Fruit fly (Drosophila melanogaster) whole organism, embryonic: Measurements from ENCODE around the gene JMJD4.

ENCODE experiments used
- Antp ChIP-seq: fragments of 200-800 bp; sonication (Bioruptor generic); optimal IDR thresholded peaks from 3 replicates; lab custom pipeline; 2016; ENCODE audit warnings: missing biosample characterization, missing genetic modification characterization
- CG10274 ChIP-seq: fragments of 200-800 bp; sonication (Bioruptor generic); optimal IDR thresholded peaks from 3 replicates; lab custom pipeline; 2017; ENCODE audit warnings: missing biosample characterization, mild to moderate bottlenecking, missing genetic modification characterization
- CG10431 ChIP-seq: fragments of 200-800 bp; sonication (Bioruptor generic); optimal IDR thresholded peaks from 3 replicates; lab custom pipeline; 2018; ENCODE audit warnings: missing biosample characterization, mild to moderate bottlenecking, missing genetic modification characterization
- CG11085 ChIP-seq: fragments of 200-800 bp; sonication (Bioruptor generic); IDR thresholded peaks from 2 replicates; pipeline ENCODE4 v1.3.6; 2022; ENCODE audit warnings: missing biosample characterization, missing genetic modification characterization
- CG11093 ChIP-seq: fragments of 200-800 bp; sonication (Bioruptor generic); IDR thresholded peaks from 3 replicates; pipeline ENCODE4 v1.3.6; 2022; ENCODE audit warnings: missing biosample characterization, missing genetic modification characterization
- CG12236 ChIP-seq: fragments of 200-800 bp; sonication (Bioruptor generic); optimal IDR thresholded peaks from 2 replicates; lab custom pipeline; 2016; ENCODE audit warnings: missing biosample characterization, missing genetic modification characterization
- CG13424 ChIP-seq: fragments of 200-800 bp; sonication (Bioruptor generic); optimal IDR thresholded peaks from 2 replicates; lab custom pipeline; 2019; ENCODE audit warnings: missing biosample characterization, mild to moderate bottlenecking, missing genetic modification characterization, moderate library complexity
- CG14014 ChIP-seq: fragments of 200-800 bp; sonication (Bioruptor generic); IDR thresholded peaks from 2 replicates; pipeline ENCODE4 v1.3.6; 2022; ENCODE audit warnings: missing biosample characterization, missing genetic modification characterization
- CG17328 ChIP-seq: fragments of 200-800 bp; sonication (Bioruptor generic); IDR thresholded peaks from 2 replicates; pipeline ENCODE4 v1.3.6; 2022; ENCODE audit warnings: missing biosample characterization, missing genetic modification characterization
- CG17385 ChIP-seq: fragments of 200-800 bp; sonication (Bioruptor generic); optimal IDR thresholded peaks from 3 replicates; lab custom pipeline; 2018; ENCODE audit warnings: missing biosample characterization, mild to moderate bottlenecking, missing genetic modification characterization
- CG18619 ChIP-seq: fragments of 200-800 bp; sonication (Bioruptor generic); optimal IDR thresholded peaks from 3 replicates; lab custom pipeline; 2017; ENCODE audit warnings: missing biosample characterization, mild to moderate bottlenecking, missing genetic modification characterization
- CG2129 ChIP-seq: fragments of 200-800 bp; sonication (Bioruptor generic); IDR thresholded peaks from 2 replicates; pipeline ENCODE4 v1.3.6; 2022; ENCODE audit warnings: missing biosample characterization, missing genetic modification characterization; ENCODE audit not compliant: partially characterized antibody
- CG2199 ChIP-seq: fragments of 200-800 bp; sonication (Bioruptor generic); IDR thresholded peaks from 3 replicates; pipeline ENCODE4 v1.3.6; 2022; ENCODE audit warnings: missing biosample characterization, missing genetic modification characterization
- CG4282 ChIP-seq: fragments of 200-800 bp; sonication (Bioruptor generic); optimal IDR thresholded peaks from 2 replicates; lab custom pipeline; 2016; ENCODE audit warnings: missing biosample characterization, missing genetic modification characterization
- CG6254 ChIP-seq: fragments of 200-800 bp; sonication (Bioruptor generic); optimal IDR thresholded peaks from 3 replicates; lab custom pipeline; 2017; ENCODE audit warnings: mild to moderate bottlenecking, missing biosample characterization, missing genetic modification reagents, missing genetic modification characterization
- CG7786 ChIP-seq: fragments of 200-800 bp; sonication (Bioruptor generic); optimal IDR thresholded peaks from 2 replicates; lab custom pipeline; 2016; ENCODE audit warnings: missing biosample characterization, missing genetic modification characterization
- CG8478 ChIP-seq: fragments of >200 bp; optimal IDR thresholded peaks from 2 replicates; lab custom pipeline; 2018
- CHES-1-like ChIP-seq: fragments of 200-800 bp; sonication (Bioruptor generic); optimal IDR thresholded peaks from 2 replicates; lab custom pipeline; 2016; ENCODE audit warnings: missing biosample characterization, missing genetic modification characterization
- Camta ChIP-seq: fragments of 200-800 bp; sonication (Bioruptor generic); optimal IDR thresholded peaks from 2 replicates; lab custom pipeline; 2016; ENCODE audit warnings: missing biosample characterization, missing genetic modification characterization
- CoRest ChIP-seq: fragments of 200-800 bp; sonication (Bioruptor generic); optimal IDR thresholded peaks from 3 replicates; lab custom pipeline; 2018; ENCODE audit warnings: missing biosample characterization, mild to moderate bottlenecking, missing genetic modification characterization, moderate library complexity
- CrebB ChIP-seq: fragments of 200-800 bp; sonication (Bioruptor generic); optimal IDR thresholded peaks from 3 replicates; lab custom pipeline; 2018; ENCODE audit warnings: missing biosample characterization, mild to moderate bottlenecking, missing genetic modification characterization
- D19A ChIP-seq: fragments of 200-800 bp; optimal IDR thresholded peaks from 3 replicates; lab custom pipeline; 2019; ENCODE audit warnings: missing biosample characterization, mild to moderate bottlenecking, missing genetic modification characterization, moderate library complexity
- Dfd ChIP-seq, 2 experiments: fragments of >200 bp; optimal IDR thresholded peaks; 2 replicates each; lab custom pipeline; 2017; ENCODE audit warnings: missing biosample characterization in 2 of 2, missing genetic modification characterization in 2 of 2
- Dip2 ChIP-seq: fragments of 200-800 bp; sonication (Bioruptor generic); IDR thresholded peaks from 2 replicates; pipeline ENCODE4 v1.3.6; 2022; ENCODE audit warnings: missing biosample characterization, missing genetic modification characterization
- Drgx ChIP-seq: fragments of 200-800 bp; sonication (Bioruptor generic); IDR thresholded peaks from 2 replicates; pipeline ENCODE4 v1.3.6; 2022; ENCODE audit warnings: missing biosample characterization, missing genetic modification characterization
- Fer3 ChIP-seq: fragments of 200-800 bp; sonication (Bioruptor generic); optimal IDR thresholded peaks from 2 replicates; lab custom pipeline; 2018; ENCODE audit warnings: missing biosample characterization, mild to moderate bottlenecking, missing genetic modification characterization, moderate library complexity
- HLHmδ ChIP-seq: fragments of 200-800 bp; sonication (Bioruptor generic); optimal IDR thresholded peaks from 2 replicates; lab custom pipeline; 2018; ENCODE audit warnings: missing biosample characterization, mild to moderate bottlenecking, missing genetic modification characterization, moderate library complexity
- Hmr ChIP-seq: fragments of 200-800 bp; sonication (Bioruptor generic); optimal IDR thresholded peaks from 3 replicates; lab custom pipeline; 2017; ENCODE audit warnings: mild to moderate bottlenecking, missing biosample characterization, missing genetic modification reagents, missing genetic modification characterization
- Hmx ChIP-seq: fragments of 200-800 bp; sonication (Bioruptor generic); optimal IDR thresholded peaks from 2 replicates; lab custom pipeline; 2016; ENCODE audit warnings: missing biosample characterization, missing genetic modification characterization
- Mrtf ChIP-seq: fragments of 200-800 bp; sonication (Bioruptor generic); IDR thresholded peaks from 3 replicates; pipeline ENCODE4 v1.3.6; 2022; ENCODE audit warnings: missing biosample characterization, missing genetic modification characterization
- Pdp1 ChIP-seq, 2 experiments: fragments of 200-800 bp; sonication (Bioruptor generic); optimal IDR thresholded peaks; 3 replicates each; lab custom pipeline; 2016; ENCODE audit warnings: missing biosample characterization in 2 of 2, missing genetic modification characterization in 2 of 2, mild to moderate bottlenecking in 1 of 2, moderate library complexity in 1 of 2
- Xrp1 ChIP-seq: fragments of 200-800 bp; sonication (Bioruptor generic); IDR thresholded peaks from 2 replicates; pipeline ENCODE4 v1.3.6; 2022; ENCODE audit warnings: missing biosample characterization, missing genetic modification characterization
- ash1 ChIP-seq: fragments of 200-800 bp; sonication (Bioruptor generic); optimal IDR thresholded peaks from 2 replicates; lab custom pipeline; 2018; ENCODE audit warnings: missing biosample characterization, mild to moderate bottlenecking, missing genetic modification characterization
- bbx ChIP-seq: fragments of 200-800 bp; sonication (Bioruptor generic); IDR thresholded peaks from 2 replicates; pipeline ENCODE4 v1.3.6; 2022; ENCODE audit warnings: missing biosample characterization, missing genetic modification characterization; ENCODE audit not compliant: partially characterized antibody
- crol ChIP-seq: fragments of 200-800 bp; sonication (Bioruptor generic); IDR thresholded peaks from 2 replicates; pipeline ENCODE4 v1.3.6; 2022; ENCODE audit warnings: missing biosample characterization, missing genetic modification characterization
- da ChIP-seq: fragments of 200-800 bp; sonication (Bioruptor generic); optimal IDR thresholded peaks from 2 replicates; lab custom pipeline; 2016; ENCODE audit warnings: missing biosample characterization, missing genetic modification characterization
- dmrt99B ChIP-seq: fragments of 200-800 bp; sonication (Bioruptor generic); optimal IDR thresholded peaks from 2 replicates; lab custom pipeline; 2018; ENCODE audit warnings: missing biosample characterization, mild to moderate bottlenecking, missing genetic modification characterization, moderate library complexity
- esg ChIP-seq: fragments of 200-800 bp; sonication (Bioruptor generic); conservative IDR thresholded peaks from 2 replicates; pipeline ENCODE4 v1.3.6; 2022; ENCODE audit warnings: missing biosample characterization, missing genetic modification characterization
- ewg ChIP-seq: fragments of 200-800 bp; sonication (Bioruptor generic); optimal IDR thresholded peaks from 3 replicates; lab custom pipeline; 2017; ENCODE audit warnings: mild to moderate bottlenecking, missing biosample characterization, missing genetic modification reagents, missing genetic modification characterization
- exex ChIP-seq: fragments of 200-800 bp; sonication (Bioruptor generic); optimal IDR thresholded peaks from 4 replicates; lab custom pipeline; 2018; ENCODE audit warnings: missing biosample characterization, mild to moderate bottlenecking, missing genetic modification characterization, moderate library complexity
- hkb ChIP-seq, 2 experiments: fragments of 200-800 bp in 1 of 2; fragments of >200 bp in 1 of 2; sonication (Bioruptor generic) in 1 of 2; IDR thresholded peaks in 1 of 2; optimal IDR thresholded peaks in 1 of 2; 2 replicates each; pipeline versions ENCODE4 v1.3.6 to Lab custom; 2017 to 2022; ENCODE audit warnings: missing biosample characterization in 1 of 2, missing genetic modification characterization in 1 of 2
- kay ChIP-seq: fragments of 200-800 bp; sonication (Bioruptor generic); optimal IDR thresholded peaks from 2 replicates; lab custom pipeline; 2016; ENCODE audit warnings: missing biosample characterization, missing genetic modification characterization
- onecut ChIP-seq: fragments of 200-800 bp; sonication (Bioruptor generic); IDR thresholded peaks from 2 replicates; pipeline ENCODE4 v1.3.6; 2022; ENCODE audit warnings: missing biosample characterization, missing genetic modification characterization
- prd ChIP-seq, 3 experiments: fragments of >200 bp in 2 of 3; fragments of 200-800 bp in 1 of 3; sonication (Bioruptor generic) in 1 of 3; optimal IDR thresholded peaks in 2 of 3; IDR thresholded peaks in 1 of 3; 2 replicates in 2 of 3; 3 replicates in 1 of 3; pipeline versions ENCODE4 v1.3.6 to Lab custom; 2017 to 2022; ENCODE audit warnings: missing biosample characterization in 1 of 3, missing genetic modification characterization in 1 of 3
- sisA ChIP-seq: fragments of 200-800 bp; sonication (Bioruptor generic); IDR thresholded peaks from 2 replicates; pipeline ENCODE4 v1.3.6; 2022; ENCODE audit warnings: missing biosample characterization, missing genetic modification characterization
- so ChIP-seq: fragments of 200-800 bp; sonication (Bioruptor generic); IDR thresholded peaks from 3 replicates; pipeline ENCODE4 v1.3.6; 2022; ENCODE audit warnings: missing biosample characterization, missing genetic modification characterization
- ssp ChIP-seq: fragments of 200-800 bp; sonication (Bioruptor generic); IDR thresholded peaks from 2 replicates; pipeline ENCODE4 v1.3.6; 2022; ENCODE audit warnings: missing biosample characterization, missing genetic modification characterization
- tio ChIP-seq: fragments of 200-800 bp; sonication (Bioruptor generic); optimal IDR thresholded peaks from 2 replicates; lab custom pipeline; 2017; ENCODE audit warnings: missing biosample characterization, missing genetic modification characterization, inconsistent platforms
- yki ChIP-seq: fragments of >200 bp; optimal IDR thresholded peaks from 3 replicates; lab custom pipeline; 2018
- z ChIP-seq: fragments of 200-800 bp; sonication (Bioruptor generic); IDR thresholded peaks from 3 replicates; pipeline ENCODE4 v1.3.6; 2022; ENCODE audit warnings: missing biosample characterization, missing genetic modification characterization

The JMJD4 gene

dm6 chr2L:18145253-18145652, 13.8 kb downstream of the JMJD4 start (continued):
- TF ChIP-seq hkb (optimal IDR thresholded peaks at IDR 0.05; lab: Kevin White, UChicago) (no peak), hkb (GFP tag; IDR thresholded peaks at IDR 0.05; lab: Robert Waterston, UW) (peak; percentile 75), D19A (tag; lab: Kevin White, UChicago) (peak; percentile 85), CG2199 (peak; percentile 91; the same call in 2 of the 3 replicates), CG12236 (GFP tag; lab: Kevin White, UChicago) (peak; percentile 74), CG11085 (GFP tag; lab: Robert Waterston, UW) (no peak; the same call in 1 of the 2 replicates), ewg (peak; percentile 64), esg (GFP tag; lab: Robert Waterston, UW) (peak; percentile 64), crol (no peak; the same call in 1 of the 2 replicates), CG10431 (GFP tag; lab: Kevin White, UChicago) (no peak), bbx (GFP tag; lab: Robert Waterston, UW) (no peak), dmrt99B (peak; percentile 79), onecut (GFP tag; lab: Robert Waterston, UW) (peak; percentile 80), sisA (peak; percentile 79), Dfd (GFP tag; optimal IDR thresholded peaks at IDR 0.05; lab: Kevin White, UChicago) (no peak), CG18619 (GFP tag; lab: Kevin White, UChicago) (peak; percentile 63), kay (GFP tag; lab: Kevin White, UChicago) (peak; percentile 92), CG14014 (GFP tag; lab: Robert Waterston, UW) (peak; percentile 61; the same call in 1 of the 2 replicates), ssp (GFP tag; lab: Robert Waterston, UW) (peak; percentile 66), da (GFP tag; lab: Kevin White, UChicago) (peak; percentile 29), CG13424 (peak; percentile 71), Pdp1 (GFP tag; optimal IDR thresholded peaks at IDR 0.05; lab: Kevin White, UChicago) (peak; percentile 84 to 86), z (GFP tag; lab: Robert Waterston, UW) (peak; percentile 62; the same call in 1 of the 3 replicates), Drgx (GFP tag; lab: Robert Waterston, UW) (peak; percentile 89), CoRest (tag; lab: Kevin White, UChicago) (peak; percentile 84), CG7786 (GFP tag; lab: Kevin White, UChicago) (peak; percentile 91), Fer3 (peak; percentile 67), CG8478 (lab: Kevin White, UChicago) (no peak), CG17385 (GFP tag; lab: Kevin White, UChicago) (peak; percentile 69), Camta (GFP tag; lab: Kevin White, UChicago) (peak; percentile 87), tio (GFP tag; lab: Kevin White, UChicago) (peak; percentile 86), Dip2 (0 out of 2 replicates have a peak, but pooled peaks have one; percentile 9), CrebB (tag; lab: Kevin White, UChicago) (peak; percentile 63), Xrp1 (GFP tag; lab: Robert Waterston, UW) (peak; percentile 96), ash1 (peak; percentile 53), CG4282 (peak; percentile 17), prd (optimal IDR thresholded peaks at IDR 0.05; lab: Kevin White, UChicago) (no peak), prd (GFP tag; IDR thresholded peaks at IDR 0.05; lab: Robert Waterston, UW) (peak; percentile 97), Hmr (peak; percentile 65), HLHmδ (no peak), CG10274 (GFP tag; lab: Kevin White, UChicago) (peak; percentile 63), CG6254 (GFP tag; lab: Kevin White, UChicago) (peak; percentile 75), Mrtf (GFP tag; lab: Robert Waterston, UW) (peak; percentile 70; the same call in 2 of the 3 replicates), Antp (GFP tag; lab: Kevin White, UChicago) (peak; percentile 84), yki (lab: Kevin White, UChicago) (no peak), CG11093 (GFP tag; lab: Robert Waterston, UW) (peak; percentile 76), CG2129 (GFP tag; lab: Robert Waterston, UW) (no peak), CG17328 (GFP tag; lab: Robert Waterston, UW) (peak; percentile 93), Hmx (GFP tag; lab: Kevin White, UChicago) (peak; percentile 51), CHES-1-like (GFP tag; lab: Kevin White, UChicago) (peak; percentile 83), exex (tag; lab: Kevin White, UChicago) (no peak), so (peak; percentile 76; the same call in 1 of the 3 replicates)
